Worm (Caenorhabditis elegans) whole organism, mixed stage, embryonic: ENCODE data around the gene C09B8.3.

ENCODE experiments used
- elt-1 ChIP-seq: sonication (generic microtip); optimal IDR thresholded peaks from 2 replicates; lab custom pipeline; 2017; ENCODE audit warnings: missing genetic modification characterization, mild to moderate bottlenecking, missing compliant biosample characterization, antibody characterized with exemption, moderate library complexity, borderline replicate concordance; ENCODE audit not compliant: insufficient read depth
- lin-13 ChIP-seq: fragments of 150-350 bp; optimal IDR thresholded peaks from 2 replicates; lab custom pipeline; 2014; ENCODE audit warnings: missing biosample characterization, missing genetic modification characterization
- lsy-2 ChIP-seq: fragments of 150-350 bp; optimal IDR thresholded peaks from 2 replicates; lab custom pipeline; 2014; ENCODE audit warnings: missing biosample characterization, missing genetic modification characterization
- mep-1 ChIP-seq: fragments of 150-350 bp; optimal IDR thresholded peaks from 2 replicates; lab custom pipeline; 2017; ENCODE audit warnings: missing biosample characterization, missing genetic modification reagents, missing genetic modification characterization, inconsistent platforms
- nhr-12 ChIP-seq: fragments of 150-350 bp; optimal IDR thresholded peaks from 2 replicates; lab custom pipeline; 2014; ENCODE audit warnings: missing biosample characterization, missing genetic modification characterization
- nhr-237 ChIP-seq: fragments of 150-350 bp; optimal IDR thresholded peaks from 2 replicates; lab custom pipeline; 2014; ENCODE audit warnings: missing biosample characterization, missing genetic modification characterization
- nhr-76 ChIP-seq: sonication (generic microtip); optimal IDR thresholded peaks from 2 replicates; lab custom pipeline; 2017; ENCODE audit warnings: missing biosample characterization, missing genetic modification characterization
- pha-4 ChIP-seq: fragments of 150-350 bp; optimal IDR thresholded peaks from 2 replicates; lab custom pipeline; 2018; ENCODE audit warnings: missing biosample characterization, missing genetic modification reagents, missing genetic modification characterization
- snpc-4 ChIP-seq: fragments of 150-350 bp; optimal IDR thresholded peaks from 2 replicates; lab custom pipeline; 2014; ENCODE audit warnings: missing biosample characterization, missing genetic modification characterization
- sptf-1 ChIP-seq: sonication (generic microtip); optimal IDR thresholded peaks from 2 replicates; lab custom pipeline; 2017; ENCODE audit warnings: mild to moderate bottlenecking, missing genetic modification characterization, moderate library complexity, missing compliant biosample characterization
- unc-62 ChIP-seq: fragments of 150-350 bp; optimal IDR thresholded peaks from 2 replicates; lab custom pipeline; 2014; ENCODE audit warnings: missing biosample characterization, missing genetic modification reagents, missing genetic modification characterization
- ztf-11 ChIP-seq: fragments of 150-350 bp; optimal IDR thresholded peaks from 2 replicates; lab custom pipeline; 2014; ENCODE audit warnings: missing biosample characterization, missing genetic modification characterization

DNA sequence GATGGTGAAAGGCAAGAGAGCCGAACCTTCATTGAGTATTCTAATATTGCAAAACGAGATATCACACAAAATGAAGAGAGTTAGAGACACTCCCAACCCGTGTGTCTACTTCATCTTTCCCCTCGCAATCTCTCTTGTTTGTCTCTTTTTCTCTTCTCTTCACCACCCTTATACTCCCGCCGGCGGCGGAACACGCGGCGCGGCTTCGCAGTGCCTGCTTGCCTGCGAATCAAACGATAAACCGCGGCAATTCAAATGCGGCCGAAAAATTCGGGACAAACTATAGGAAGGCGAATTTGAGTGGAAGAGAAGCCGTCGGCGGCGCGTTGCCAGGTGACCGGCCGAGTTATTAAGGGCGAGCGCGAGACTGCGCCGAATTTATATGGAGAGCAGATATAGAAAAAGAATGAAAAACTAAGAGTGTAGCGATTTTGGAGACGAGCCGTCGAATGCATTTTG is 25.9 kb downstream of the C09B8.3 start, which contains the start of gene klp-13:
- TF ChIP-seq pha-4 (tag; lab: Kevin White, UChicago) (peak; percentile 33), lin-13 (peak; percentile 51), snpc-4 (tag; lab: Kevin White, UChicago) (no peak), nhr-76 (no peak), elt-1 (no peak), lsy-2 (tag; lab: Kevin White, UChicago) (peak; percentile 51), nhr-237 (peak; percentile 85), nhr-12 (tag; lab: Kevin White, UChicago) (peak; percentile 11), unc-62 (GFP tag; lab: Kevin White, UChicago) (peak; percentile 55), mep-1 (tag; lab: Kevin White, UChicago) (peak; percentile 85), ztf-11 (tag; lab: Kevin White, UChicago) (no peak), sptf-1 (peak; percentile 75)
